Fruit fly (Drosophila melanogaster) whole organism, prepupa: ENCODE results near the gene Trl.

Experiments
- Blimp-1 ChIP-seq: fragments of 200-800 bp; sonication (Bioruptor generic); optimal IDR thresholded peaks from 3 replicates; lab custom pipeline; 2017; ENCODE audit warnings: missing biosample characterization, missing genetic modification characterization, mild to moderate bottlenecking, moderate library complexity, missing genetic modification reagents
- CG10669 ChIP-seq: fragments of 200-800 bp; sonication (Bioruptor generic); optimal IDR thresholded peaks from 3 replicates; lab custom pipeline; 2018; ENCODE audit warnings: missing biosample characterization, mild to moderate bottlenecking, missing genetic modification characterization, moderate library complexity
- CG11762 ChIP-seq: fragments of 200-800 bp; sonication (Bioruptor generic); optimal IDR thresholded peaks from 3 replicates; lab custom pipeline; 2016; ENCODE audit warnings: missing biosample characterization, missing genetic modification characterization; ENCODE audit not compliant: insufficient read depth
- CG15336 ChIP-seq: fragments of 200-800 bp; sonication (Bioruptor generic); IDR thresholded peaks from 2 replicates; pipeline ENCODE4 v1.3.6; 2022; ENCODE audit warnings: missing biosample characterization, missing genetic modification characterization
- CG1621 ChIP-seq: fragments of 200-800 bp; sonication (Bioruptor generic); optimal IDR thresholded peaks from 3 replicates; lab custom pipeline; 2018; ENCODE audit warnings: missing biosample characterization, mild to moderate bottlenecking, missing genetic modification characterization
- CG16779 ChIP-seq: fragments of 200-800 bp; sonication (Bioruptor generic); optimal IDR thresholded peaks from 3 replicates; lab custom pipeline; 2017; ENCODE audit warnings: missing biosample characterization, mild to moderate bottlenecking, missing genetic modification characterization
- CG3032 ChIP-seq: fragments of 200-800 bp; optimal IDR thresholded peaks from 2 replicates; lab custom pipeline; 2019; ENCODE audit warnings: missing biosample characterization, mild to moderate bottlenecking, missing genetic modification characterization, moderate library complexity
- CG31627 ChIP-seq: fragments of 200-800 bp; sonication (Bioruptor generic); optimal IDR thresholded peaks from 3 replicates; lab custom pipeline; 2016; ENCODE audit warnings: missing biosample characterization, missing genetic modification characterization
- CG34406 ChIP-seq: fragments of 200-800 bp; sonication (Bioruptor generic); optimal IDR thresholded peaks from 3 replicates; lab custom pipeline; 2016; ENCODE audit warnings: missing biosample characterization, missing genetic modification characterization
- CG4318 ChIP-seq: fragments of 200-800 bp; sonication (Bioruptor generic); optimal IDR thresholded peaks from 3 replicates; lab custom pipeline; 2017; ENCODE audit warnings: missing biosample characterization, mild to moderate bottlenecking, missing genetic modification characterization
- CG6792 ChIP-seq: fragments of 200-800 bp; sonication (Bioruptor generic); optimal IDR thresholded peaks from 3 replicates; lab custom pipeline; 2016; ENCODE audit warnings: missing biosample characterization, missing genetic modification characterization
- CG6808 ChIP-seq: fragments of 200-800 bp; sonication (Bioruptor generic); optimal IDR thresholded peaks from 3 replicates; lab custom pipeline; 2017; ENCODE audit warnings: missing biosample characterization, missing genetic modification characterization, mild to moderate bottlenecking, moderate library complexity, missing genetic modification reagents
- CG7368 ChIP-seq: fragments of 200-800 bp; sonication (Bioruptor generic); optimal IDR thresholded peaks from 3 replicates; lab custom pipeline; 2016; ENCODE audit warnings: missing biosample characterization, missing genetic modification characterization
- CG8319 ChIP-seq: fragments of 200-800 bp; sonication (Bioruptor generic); optimal IDR thresholded peaks from 3 replicates; lab custom pipeline; 2016; ENCODE audit warnings: missing biosample characterization, missing genetic modification characterization
- CG9139 ChIP-seq: fragments of 200-800 bp; sonication (Bioruptor generic); optimal IDR thresholded peaks from 3 replicates; lab custom pipeline; 2017; ENCODE audit warnings: missing biosample characterization, mild to moderate bottlenecking, missing genetic modification characterization
- Eip75B ChIP-seq: fragments of 200-800 bp; sonication (Bioruptor generic); optimal IDR thresholded peaks from 3 replicates; lab custom pipeline; 2016; ENCODE audit warnings: missing biosample characterization, missing genetic modification characterization
- Eip78C ChIP-seq: fragments of 200-800 bp; sonication (Bioruptor generic); peaks from one replicate; lab custom pipeline; 2016; ENCODE audit warnings: missing biosample characterization, missing genetic modification characterization
- Ets96B ChIP-seq: fragments of 200-800 bp; optimal IDR thresholded peaks from 2 replicates; lab custom pipeline; 2019; ENCODE audit warnings: missing biosample characterization, mild to moderate bottlenecking, missing genetic modification characterization, moderate library complexity
- Hr38 ChIP-seq: sonication (Bioruptor generic); optimal IDR thresholded peaks from 2 replicates; lab custom pipeline; 2016; ENCODE audit warnings: missing biosample characterization, missing genetic modification characterization
- Hr39 ChIP-seq: fragments of 200-800 bp; sonication (Bioruptor generic); optimal IDR thresholded peaks from 2 replicates; lab custom pipeline; 2016; ENCODE audit warnings: missing biosample characterization, missing genetic modification characterization
- Lpt ChIP-seq: fragments of 200-800 bp; sonication (Bioruptor generic); optimal IDR thresholded peaks from 3 replicates; lab custom pipeline; 2016; ENCODE audit warnings: missing biosample characterization, missing genetic modification characterization
- Met ChIP-seq: fragments of 200-800 bp; sonication (Bioruptor generic); optimal IDR thresholded peaks from 3 replicates; lab custom pipeline; 2016; ENCODE audit warnings: missing biosample characterization, missing genetic modification characterization
- OdsH ChIP-seq: fragments of 200-800 bp; sonication (Bioruptor generic); optimal IDR thresholded peaks from 3 replicates; lab custom pipeline; 2016; ENCODE audit warnings: missing biosample characterization, missing genetic modification characterization
- Smox ChIP-seq: fragments of 200-800 bp; sonication (Bioruptor generic); optimal IDR thresholded peaks from 3 replicates; lab custom pipeline; 2016; ENCODE audit warnings: missing biosample characterization, missing genetic modification characterization
- Sox102F ChIP-seq: fragments of 200-800 bp; sonication (Bioruptor generic); optimal IDR thresholded peaks from 2 replicates; lab custom pipeline; 2016; ENCODE audit warnings: missing biosample characterization, mild to moderate bottlenecking, missing genetic modification characterization
- Sox14 ChIP-seq: fragments of 200-800 bp; sonication (Bioruptor generic); optimal IDR thresholded peaks from 3 replicates; lab custom pipeline; 2016; ENCODE audit warnings: missing biosample characterization, missing genetic modification characterization
- Sox15 ChIP-seq: fragments of 200-800 bp; sonication (Bioruptor generic); optimal IDR thresholded peaks from 3 replicates; lab custom pipeline; 2016; ENCODE audit warnings: missing biosample characterization, missing genetic modification characterization
- achi ChIP-seq: fragments of 200-800 bp; sonication (Bioruptor generic); optimal IDR thresholded peaks from 3 replicates; lab custom pipeline; 2016; ENCODE audit warnings: missing biosample characterization, missing genetic modification characterization
- acj6 ChIP-seq: fragments of 200-800 bp; sonication (Bioruptor generic); optimal IDR thresholded peaks from 3 replicates; lab custom pipeline; 2016; ENCODE audit warnings: missing biosample characterization, missing genetic modification characterization
- dsx ChIP-seq: fragments of 200-800 bp; optimal IDR thresholded peaks from 3 replicates; lab custom pipeline; 2019; ENCODE audit warnings: missing biosample characterization, mild to moderate bottlenecking, missing genetic modification characterization, moderate library complexity; ENCODE audit not compliant: poor library complexity, severe bottlenecking
- esn ChIP-seq: fragments of 200-800 bp; sonication (Bioruptor generic); optimal IDR thresholded peaks from 2 replicates; lab custom pipeline; 2016; ENCODE audit warnings: missing biosample characterization, mild to moderate bottlenecking, missing genetic modification characterization, moderate library complexity
- fd59A ChIP-seq: fragments of 200-800 bp; sonication (Bioruptor generic); optimal IDR thresholded peaks from 2 replicates; lab custom pipeline; 2017; ENCODE audit warnings: missing biosample characterization, mild to moderate bottlenecking, missing genetic modification characterization, missing genetic modification reagents
- fkh ChIP-seq: fragments of 200-800 bp; sonication (Bioruptor generic); optimal IDR thresholded peaks from 3 replicates; lab custom pipeline; 2017; ENCODE audit warnings: missing biosample characterization, mild to moderate bottlenecking, missing genetic modification characterization, moderate library complexity
- net ChIP-seq: fragments of 200-800 bp; sonication (Bioruptor generic); optimal IDR thresholded peaks from 3 replicates; lab custom pipeline; 2016; ENCODE audit warnings: missing biosample characterization, missing genetic modification characterization
- pdm3 ChIP-seq: fragments of 200-800 bp; sonication (Bioruptor generic); optimal IDR thresholded peaks from 3 replicates; lab custom pipeline; 2016; ENCODE audit warnings: missing biosample characterization, missing genetic modification characterization
- salr ChIP-seq, 2 experiments: fragments of 200-800 bp; sonication (Bioruptor generic); optimal IDR thresholded peaks; 3 replicates each; lab custom pipeline; 2016 to 2018; ENCODE audit warnings: missing biosample characterization in 2 of 2, missing genetic modification characterization in 2 of 2, mild to moderate bottlenecking in 1 of 2
- ss ChIP-seq, 2 experiments: fragments of 200-800 bp; sonication (Bioruptor generic); optimal IDR thresholded peaks; 2 replicates in 1 of 2; 3 replicates in 1 of 2; lab custom pipeline; 2017 to 2018; ENCODE audit warnings: mild to moderate bottlenecking in 2 of 2, missing biosample characterization in 2 of 2, missing genetic modification characterization in 2 of 2, moderate library complexity in 1 of 2
- svp ChIP-seq: fragments of 200-800 bp; sonication (Bioruptor generic); peaks from one replicate; lab custom pipeline; 2016; ENCODE audit warnings: missing biosample characterization, missing genetic modification characterization
- topi ChIP-seq: fragments of 200-800 bp; sonication (Bioruptor generic); optimal IDR thresholded peaks from 3 replicates; lab custom pipeline; 2016; ENCODE audit warnings: missing biosample characterization, missing genetic modification characterization
- vri ChIP-seq: fragments of 200-800 bp; sonication (Bioruptor generic); optimal IDR thresholded peaks from 3 replicates; lab custom pipeline; 2016; ENCODE audit warnings: missing biosample characterization, mild to moderate bottlenecking, missing genetic modification characterization

The Trl gene

dm6 chr3L:14712799-14713198 lies 48.0 kb downstream of the Trl start:
- no peak for TF ChIP-seq CG8319 (GFP tag; lab: Kevin White, UChicago)
- peak; percentile 56 for TF ChIP-seq vri (GFP tag; lab: Kevin White, UChicago)
- no peak for TF ChIP-seq CG31627 (GFP tag; lab: Kevin White, UChicago)
- TF ChIP-seq net (GFP tag; lab: Kevin White, UChicago), result no peak

DNA sequence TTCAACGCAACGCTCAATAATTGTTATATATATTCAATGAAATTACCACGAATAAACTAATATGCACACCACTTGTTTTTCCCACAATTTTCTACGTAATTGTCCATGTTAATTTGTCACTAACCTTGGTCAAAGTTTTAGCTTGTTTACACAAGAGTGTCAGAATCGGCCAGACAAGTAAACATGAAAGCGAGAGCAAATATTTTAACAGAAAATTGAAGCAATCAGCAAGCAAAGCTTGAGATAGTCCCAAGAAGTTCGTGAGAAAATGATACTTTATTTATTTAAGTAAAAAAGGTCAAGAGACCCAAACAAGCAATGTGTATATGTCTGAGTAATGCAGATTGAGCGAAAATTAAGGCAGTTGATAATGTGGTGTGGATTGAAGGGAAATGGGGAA lies 52.8 kb downstream of the Trl start:
- TF ChIP-seq topi (GFP tag; lab: Kevin White, UChicago), result peak; percentile 32
- no peak for TF ChIP-seq CG11762 (GFP tag; lab: Kevin White, UChicago)
- TF ChIP-seq svp, result peak; percentile 85
- TF ChIP-seq net (GFP tag; lab: Kevin White, UChicago), result no peak
- no peak for TF ChIP-seq fd59A
- no peak for TF ChIP-seq ss (GFP tag; optimal IDR thresholded peaks at IDR 0.05; lab: Kevin White, UChicago)
- TF ChIP-seq Sox15 (GFP tag; lab: Kevin White, UChicago), result no peak
- peak; percentile 46 for TF ChIP-seq esn
- no peak for TF ChIP-seq pdm3 (GFP tag; lab: Kevin White, UChicago)
- TF ChIP-seq vri (GFP tag; lab: Kevin White, UChicago), result peak; percentile 48
- TF ChIP-seq Smox (GFP tag; lab: Kevin White, UChicago), result peak; percentile 22
- peak; percentile 21 for TF ChIP-seq CG34406 (GFP tag; lab: Kevin White, UChicago)
- TF ChIP-seq salr (GFP tag; optimal IDR thresholded peaks at IDR 0.05; lab: Kevin White, UChicago), result no peak
- TF ChIP-seq Hr39 (GFP tag; lab: Kevin White, UChicago), result no peak
- TF ChIP-seq Met (GFP tag; lab: Kevin White, UChicago), result peak; percentile 42
- TF ChIP-seq CG6808 (GFP tag; lab: Kevin White, UChicago), result no peak
- peak; percentile 72 for TF ChIP-seq fkh (GFP tag; lab: Kevin White, UChicago)
- TF ChIP-seq Blimp-1 (GFP tag; lab: Kevin White, UChicago), result peak; percentile 11
- peak; percentile 42 for TF ChIP-seq Sox102F
- peak; percentile 28 for TF ChIP-seq CG6792
- peak; percentile 54 for TF ChIP-seq Eip78C (GFP tag; lab: Kevin White, UChicago)

dm6 chr3L:14706461-14706880 lies 54.4 kb downstream of the Trl start:
- peak; percentile 29 for TF ChIP-seq Met (GFP tag; lab: Kevin White, UChicago)
- TF ChIP-seq CG34406 (GFP tag; lab: Kevin White, UChicago), result no peak
- no peak for TF ChIP-seq acj6
- no peak for TF ChIP-seq ss (GFP tag; optimal IDR thresholded peaks at IDR 0.05; lab: Kevin White, UChicago)
- no peak for TF ChIP-seq Hr39 (GFP tag; lab: Kevin White, UChicago)
- TF ChIP-seq CG31627 (GFP tag; lab: Kevin White, UChicago), result no peak
- TF ChIP-seq topi (GFP tag; lab: Kevin White, UChicago), result peak; percentile 9
- peak; percentile 9 for TF ChIP-seq Blimp-1 (GFP tag; lab: Kevin White, UChicago)
- peak; percentile 40 for TF ChIP-seq Eip75B (GFP tag; lab: Kevin White, UChicago)
- no peak for TF ChIP-seq CG10669
- TF ChIP-seq CG9139, result peak; percentile 60
- peak; percentile 84 for TF ChIP-seq svp
- no peak for TF ChIP-seq dsx (GFP tag; lab: Kevin White, UChicago)
- TF ChIP-seq Sox14 (GFP tag; lab: Kevin White, UChicago), result peak; percentile 9
- TF ChIP-seq CG3032 (tag; lab: Kevin White, UChicago), result no peak
- TF ChIP-seq vri (GFP tag; lab: Kevin White, UChicago), result peak; percentile 42
- no peak for TF ChIP-seq CG6792
- TF ChIP-seq achi (GFP tag; lab: Kevin White, UChicago), result peak; percentile 26
- no peak for TF ChIP-seq CG15336 (GFP tag; lab: Robert Waterston, UW)
- no peak for TF ChIP-seq Sox102F
- TF ChIP-seq CG7368 (GFP tag; lab: Kevin White, UChicago), result peak; percentile 14
- TF ChIP-seq CG1621 (tag; lab: Kevin White, UChicago), result peak; percentile 65
- peak; percentile 15 for TF ChIP-seq net (GFP tag; lab: Kevin White, UChicago)
- TF ChIP-seq Hr38 (GFP tag; lab: Kevin White, UChicago), result no peak
- TF ChIP-seq CG16779, result peak; percentile 32
- no peak for TF ChIP-seq Ets96B (tag; lab: Kevin White, UChicago)
- no peak for TF ChIP-seq OdsH (GFP tag; lab: Kevin White, UChicago)
- no peak for TF ChIP-seq Lpt (GFP tag; lab: Kevin White, UChicago)
- no peak for TF ChIP-seq CG4318 (GFP tag; lab: Kevin White, UChicago)
- TF ChIP-seq CG8319 (GFP tag; lab: Kevin White, UChicago), result no peak
